Worm (Caenorhabditis elegans): ENCODE data around the gene C14B1.3.

The C14B1.3 gene

DNA sequence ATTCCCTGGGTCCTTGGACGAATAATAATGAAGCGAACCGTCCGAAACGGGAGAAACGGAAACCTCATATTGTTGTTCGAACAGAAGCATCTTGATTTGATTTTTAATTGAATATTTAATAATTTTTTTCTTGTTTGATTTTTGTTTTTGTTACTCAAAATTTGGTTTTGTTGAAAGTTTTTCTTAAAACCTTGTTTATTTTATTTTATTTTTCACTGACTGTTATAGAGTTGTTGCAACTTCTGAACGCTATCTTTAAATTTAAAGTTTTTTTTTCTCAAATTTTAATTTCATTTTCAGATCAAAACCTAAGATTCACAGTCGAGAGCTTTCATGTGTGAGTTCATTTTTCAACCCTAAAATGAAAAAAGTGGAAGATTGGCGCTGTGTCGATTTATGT is 5.7 kb downstream of the C14B1.3 start, which contains the start of gene alkb-8:
Gene alkb-8, plus strand, starts transcription at position 301 of the 400 bp plus-strand sequence.
- no peak for TF ChIP-seq mdl-1 (tag; optimal IDR thresholded peaks at IDR 0.05)
- TF ChIP-seq skn-1 (tag; optimal IDR thresholded peaks at IDR 0.05): no peak
- no peak for TF ChIP-seq aly-2 (tag; optimal IDR thresholded peaks at IDR 0.05)
- no peak for TF ChIP-seq egl-5 (tag; optimal IDR thresholded peaks at IDR 0.05)
- no peak for TF ChIP-seq tbx-2 (tag; optimal IDR thresholded peaks at IDR 0.05)

DNA sequence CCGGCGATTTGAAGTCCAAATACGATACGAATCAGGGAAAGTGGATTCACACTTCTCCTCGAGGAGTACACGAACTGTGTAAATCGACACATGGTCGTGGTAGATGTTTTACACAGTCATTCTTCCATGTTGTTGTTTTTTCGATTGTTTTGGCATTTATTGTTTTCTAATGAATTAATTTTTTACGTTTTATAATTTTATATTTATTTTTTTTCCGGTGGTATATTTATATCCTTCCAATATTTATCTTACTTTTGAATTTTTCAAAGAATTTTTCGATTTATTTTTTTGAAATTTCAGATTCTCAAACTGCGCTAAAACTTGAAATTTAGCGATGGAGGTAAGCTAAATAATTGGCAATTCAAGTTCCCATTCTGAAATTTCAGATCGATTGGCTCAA is 9.8 kb downstream of the C14B1.3 start, which contains the start of gene nrde-1:
Gene nrde-1, plus strand, starts transcription at position 301 of the 400 bp plus-strand sequence.
- TF ChIP-seq nhr-23 (tag; optimal IDR thresholded peaks at IDR 0.05): no peak
- no peak for TF ChIP-seq tbx-2 (tag; optimal IDR thresholded peaks at IDR 0.05)
- TF ChIP-seq elt-1 (tag; optimal IDR thresholded peaks at IDR 0.05): no peak
- TF ChIP-seq zag-1 (tag; optimal IDR thresholded peaks at IDR 0.05): no peak
- no peak for TF ChIP-seq ztf-11 (tag; optimal IDR thresholded peaks at IDR 0.05)
- TF ChIP-seq nhr-43 (tag; optimal IDR thresholded peaks at IDR 0.05; ENCODE audit: poor library complexity, severe bottlenecking): no peak
- TF ChIP-seq pha-4 (tag; optimal IDR thresholded peaks at IDR 0.05): no peak

DNA sequence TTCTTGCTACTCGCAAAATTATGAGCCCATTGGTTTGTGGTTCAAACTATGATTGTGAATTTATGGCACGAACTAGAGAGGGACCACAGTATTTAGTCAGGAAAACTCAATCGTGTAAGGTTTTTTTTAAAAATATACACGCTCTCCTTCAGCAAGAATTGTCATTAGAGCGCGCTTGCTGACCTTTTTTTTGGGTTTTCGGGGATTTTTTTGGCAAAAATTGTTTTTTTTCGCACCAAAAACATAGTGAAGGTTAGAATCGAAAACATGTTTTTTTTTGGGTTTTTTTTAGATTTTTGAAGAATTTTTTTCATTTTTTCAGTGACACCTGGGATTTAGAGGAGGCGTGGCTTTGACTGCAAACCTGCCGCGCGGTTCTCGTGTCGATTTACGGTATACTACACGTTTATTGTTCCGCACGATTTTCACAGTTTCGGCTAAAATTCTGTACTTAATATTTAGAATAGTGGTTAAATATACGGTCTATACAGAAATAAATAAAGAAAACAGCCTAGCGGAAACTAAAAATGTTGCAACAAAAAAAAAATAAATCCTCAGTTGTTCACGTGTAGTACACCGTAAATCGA is 12.8 kb downstream of the C14B1.3 start:
- TF ChIP-seq hmg-11 (tag; optimal IDR thresholded peaks at IDR 0.05): peak; percentile 9
- TF ChIP-seq ztf-11 (tag; optimal IDR thresholded peaks at IDR 0.05): no peak
- peak; percentile 62 for TF ChIP-seq R02D3.7 (tag; optimal IDR thresholded peaks at IDR 0.05)
- no peak for TF ChIP-seq snpc-4 (tag; optimal IDR thresholded peaks at IDR 0.05)

DNA sequence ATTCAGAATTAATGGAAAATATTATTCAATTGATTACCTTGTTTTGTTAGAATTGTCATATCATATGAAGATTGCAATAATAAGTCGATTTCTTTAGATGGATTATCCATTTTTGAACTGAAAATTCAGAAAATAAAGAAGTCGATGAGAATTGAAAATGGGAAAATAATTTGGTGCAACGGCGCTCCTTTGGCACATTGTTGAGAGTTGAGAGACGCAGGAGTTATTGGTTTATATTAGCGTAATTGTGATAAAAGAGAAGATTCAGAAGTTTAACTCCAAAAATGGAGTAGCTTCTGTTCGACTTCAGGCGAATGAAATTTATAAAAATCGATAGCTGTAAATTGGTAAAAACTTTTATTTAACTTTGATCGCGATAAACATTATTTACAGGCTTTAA is 16.2 kb downstream of the C14B1.3 start, which contains the start of gene C14B1.8:
Gene C14B1.8, minus strand, starts transcription at position 117 of the 400 bp plus-strand sequence.
- TF ChIP-seq eor-1 (tag; optimal IDR thresholded peaks at IDR 0.05) (no peak), nhr-43 (tag; optimal IDR thresholded peaks at IDR 0.05; ENCODE audit: poor library complexity, severe bottlenecking) (no peak), fos-1 (tag; optimal IDR thresholded peaks at IDR 0.05) (no peak), nhr-23 (tag; optimal IDR thresholded peaks at IDR 0.05) (no peak), ztf-4 (tag; optimal IDR thresholded peaks at IDR 0.05) (no peak), lin-15B (tag; optimal IDR thresholded peaks at IDR 0.05) (peak; percentile 51)

DNA sequence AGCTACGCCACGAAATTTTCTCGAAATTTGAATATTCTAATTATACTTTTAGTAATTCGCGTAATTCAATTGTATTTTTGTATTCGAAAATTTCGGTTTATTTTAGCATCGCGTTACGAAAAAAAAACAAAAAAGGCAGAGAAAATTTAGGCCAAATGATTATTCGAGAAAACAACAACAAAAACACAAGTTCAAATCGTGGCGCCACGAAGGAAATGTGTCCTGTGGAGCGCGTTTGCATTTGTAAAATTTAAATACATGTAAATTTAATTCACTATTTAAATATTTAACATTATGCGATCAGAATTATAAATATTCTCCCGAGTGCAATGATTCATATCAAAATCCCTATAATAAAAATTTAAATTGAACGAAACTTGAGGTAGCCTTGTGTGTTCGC is 20.4 kb downstream of the C14B1.3 start:
- no peak for TF ChIP-seq jun-1 (tag; optimal IDR thresholded peaks at IDR 0.05)
- no peak for TF ChIP-seq nhr-25 (tag; optimal IDR thresholded peaks at IDR 0.05)
- TF ChIP-seq nhr-43 (tag; optimal IDR thresholded peaks at IDR 0.05; ENCODE audit: poor library complexity, severe bottlenecking): no peak
- no peak for TF ChIP-seq tbx-2 (tag; optimal IDR thresholded peaks at IDR 0.05)
- TF ChIP-seq ceh-82 (tag; optimal IDR thresholded peaks at IDR 0.05): no peak
- no peak for TF ChIP-seq snpc-4 (tag; optimal IDR thresholded peaks at IDR 0.05)
- no peak for TF ChIP-seq unc-39 (tag; optimal IDR thresholded peaks at IDR 0.05)
- no peak for TF ChIP-seq pqm-1 (tag; optimal IDR thresholded peaks at IDR 0.05)
- TF ChIP-seq ceh-16 (tag; optimal IDR thresholded peaks at IDR 0.05): no peak
- no peak for TF ChIP-seq nfya-1 (tag; optimal IDR thresholded peaks at IDR 0.05; ENCODE audit: insufficient read depth)
- TF ChIP-seq mml-1 (tag; optimal IDR thresholded peaks at IDR 0.05): no peak
- no peak for TF ChIP-seq daf-12 (tag; optimal IDR thresholded peaks at IDR 0.05)
- TF ChIP-seq zag-1 (tag; optimal IDR thresholded peaks at IDR 0.05): no peak
- TF ChIP-seq aly-2 (tag; optimal IDR thresholded peaks at IDR 0.05): no peak
- no peak for TF ChIP-seq nhr-76 (tag; optimal IDR thresholded peaks at IDR 0.05)
- TF ChIP-seq ceh-9 (tag; optimal IDR thresholded peaks at IDR 0.05): no peak

DNA sequence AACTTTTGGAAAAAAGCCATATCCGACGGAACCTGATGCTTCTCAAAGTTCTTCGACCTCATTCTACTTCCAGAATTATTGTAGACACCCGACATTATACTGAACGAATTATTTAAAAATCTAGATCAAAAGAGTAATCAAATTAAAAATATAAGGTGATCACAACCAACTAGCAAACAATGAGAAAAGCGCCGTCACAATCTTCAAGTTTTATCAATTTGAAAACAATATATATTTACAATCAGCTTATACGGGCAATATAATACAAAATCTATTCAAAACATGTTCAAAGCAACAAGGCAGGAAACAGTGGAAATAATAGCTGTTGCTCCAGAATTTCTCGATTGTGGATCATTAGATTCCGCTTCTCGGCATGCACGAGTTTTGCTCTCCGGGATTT is 21.5 kb downstream of the C14B1.3 start, which contains the start of gene C14B1.12:
Gene C14B1.12, minus strand, starts transcription at position 101 of the 400 bp plus-strand sequence.
- TF ChIP-seq fkh-10 (GFP tag; optimal IDR thresholded peaks at IDR 0.05) (no peak), snpc-4 (tag; optimal IDR thresholded peaks at IDR 0.05) (no peak), nhr-11 (tag; optimal IDR thresholded peaks at IDR 0.05) (no peak), nhr-28 (tag; optimal IDR thresholded peaks at IDR 0.05) (no peak), skn-1 (tag; optimal IDR thresholded peaks at IDR 0.05) (no peak), sea-2 (GFP tag; optimal IDR thresholded peaks at IDR 0.05) (no peak), pha-4 (tag; optimal IDR thresholded peaks at IDR 0.05) (no peak), hmg-11 (tag; optimal IDR thresholded peaks at IDR 0.05) (no peak), ama-1 (optimal IDR thresholded peaks at IDR 0.05) (no peak), unc-39 (tag; optimal IDR thresholded peaks at IDR 0.05) (no peak), nfya-1 (tag; optimal IDR thresholded peaks at IDR 0.05; ENCODE audit: insufficient read depth) (no peak), ceh-16 (tag; optimal IDR thresholded peaks at IDR 0.05) (no peak), nhr-25 (tag; optimal IDR thresholded peaks at IDR 0.05) (no peak)

Measured in whole organism, L3 larva.